Worm (Caenorhabditis elegans): Measurements from ENCODE around the gene M176.4.

Gene M176.4

ce11 chrII:9426076-9426475 is 7.9 kb downstream of the M176.4 start, which contains the start of gene M176.10:
TSS of gene M176.10 (minus strand) at chrII:9426176.
- TF ChIP-seq hnd-1 (tag; optimal IDR thresholded peaks at IDR 0.05) (no peak), flt-1 (GFP tag; IDR thresholded peaks at IDR 0.05) (no peak), aly-1 (tag; optimal IDR thresholded peaks at IDR 0.05) (no peak), ceh-13 (GFP tag; optimal IDR thresholded peaks at IDR 0.05) (no peak), B0310.2 (tag; optimal IDR thresholded peaks at IDR 0.05) (no peak), sea-1 (GFP tag; conservative IDR thresholded peaks at IDR 0.05) (no peak), hmbx-1 (tag; optimal IDR thresholded peaks at IDR 0.05) (no peak), ama-1 (optimal IDR thresholded peaks at IDR 0.05) (no peak), scrt-1 (GFP tag; IDR thresholded peaks at IDR 0.05) (no peak), tbx-37 (GFP tag; conservative IDR thresholded peaks at IDR 0.05) (no peak), tbx-11 (GFP tag; IDR thresholded peaks at IDR 0.05) (no peak), hmg-4 (GFP tag; optimal IDR thresholded peaks at IDR 0.05) (no peak), ets-7 (tag; optimal IDR thresholded peaks at IDR 0.05) (no peak), F13C5.2 (tag; optimal IDR thresholded peaks at IDR 0.05) (no peak), pes-1 (GFP tag; IDR thresholded peaks at IDR 0.05) (no peak), tra-4 (tag; optimal IDR thresholded peaks at IDR 0.05) (no peak), ceh-36 (tag; optimal IDR thresholded peaks at IDR 0.05) (no peak)

- TF ChIP-seq tbx-37 (GFP tag; conservative IDR thresholded peaks at IDR 0.05) (no peak), B0310.2 (tag; optimal IDR thresholded peaks at IDR 0.05) (no peak), hmbx-1 (tag; optimal IDR thresholded peaks at IDR 0.05) (no peak), sea-1 (GFP tag; conservative IDR thresholded peaks at IDR 0.05) (no peak), tra-4 (tag; optimal IDR thresholded peaks at IDR 0.05) (no peak), ama-1 (optimal IDR thresholded peaks at IDR 0.05) (no peak), tbx-11 (GFP tag; IDR thresholded peaks at IDR 0.05) (no peak), ets-7 (tag; optimal IDR thresholded peaks at IDR 0.05) (no peak), ceh-13 (GFP tag; optimal IDR thresholded peaks at IDR 0.05) (no peak), F13C5.2 (tag; optimal IDR thresholded peaks at IDR 0.05) (no peak), pes-1 (GFP tag; IDR thresholded peaks at IDR 0.05) (no peak), scrt-1 (GFP tag; IDR thresholded peaks at IDR 0.05) (no peak), aly-1 (tag; optimal IDR thresholded peaks at IDR 0.05) (no peak), hmg-4 (GFP tag; optimal IDR thresholded peaks at IDR 0.05) (no peak), flt-1 (GFP tag; IDR thresholded peaks at IDR 0.05) (no peak), hnd-1 (tag; optimal IDR thresholded peaks at IDR 0.05) (no peak), ceh-36 (tag; optimal IDR thresholded peaks at IDR 0.05) (no peak)
Measured at ce11 chrII:9427644-9428043, 9.5 kb downstream of the M176.4 start, which contains the start of gene M176.5. TSS of gene M176.5 (minus strand) at chrII:9427744.

- no peak for TF ChIP-seq flt-1 (GFP tag; IDR thresholded peaks at IDR 0.05)
- TF ChIP-seq tbx-37 (GFP tag; conservative IDR thresholded peaks at IDR 0.05): no peak
- TF ChIP-seq sea-1 (GFP tag; conservative IDR thresholded peaks at IDR 0.05): no peak
- no peak for TF ChIP-seq ets-7 (tag; optimal IDR thresholded peaks at IDR 0.05)
- TF ChIP-seq hmbx-1 (tag; optimal IDR thresholded peaks at IDR 0.05): no peak
- TF ChIP-seq scrt-1 (GFP tag; IDR thresholded peaks at IDR 0.05): no peak
- TF ChIP-seq ama-1 (optimal IDR thresholded peaks at IDR 0.05): no peak
- TF ChIP-seq tbx-11 (GFP tag; IDR thresholded peaks at IDR 0.05): no peak
- no peak for TF ChIP-seq B0310.2 (tag; optimal IDR thresholded peaks at IDR 0.05)
- no peak for TF ChIP-seq ceh-36 (tag; optimal IDR thresholded peaks at IDR 0.05)
- TF ChIP-seq aly-1 (tag; optimal IDR thresholded peaks at IDR 0.05): no peak
- no peak for TF ChIP-seq pes-1 (GFP tag; IDR thresholded peaks at IDR 0.05)
- TF ChIP-seq tra-4 (tag; optimal IDR thresholded peaks at IDR 0.05): no peak
- TF ChIP-seq ceh-13 (GFP tag; optimal IDR thresholded peaks at IDR 0.05): no peak
- TF ChIP-seq F13C5.2 (tag; optimal IDR thresholded peaks at IDR 0.05): no peak
- TF ChIP-seq hnd-1 (tag; optimal IDR thresholded peaks at IDR 0.05): no peak
- TF ChIP-seq hmg-4 (GFP tag; optimal IDR thresholded peaks at IDR 0.05): no peak
Measured at ce11 chrII:9431119-9431518, 13.0 kb downstream of the M176.4 start.

- no peak for TF ChIP-seq ets-7 (tag; optimal IDR thresholded peaks at IDR 0.05)
Measured at ce11 chrII:9433609-9434008, 15.4 kb downstream of the M176.4 start, which contains the start of gene kin-15. TSS of gene kin-15 (minus strand) at chrII:9433709.

- TF ChIP-seq sea-1 (GFP tag; conservative IDR thresholded peaks at IDR 0.05): no peak
- TF ChIP-seq ceh-36 (tag; optimal IDR thresholded peaks at IDR 0.05): no peak
- TF ChIP-seq pes-1 (GFP tag; IDR thresholded peaks at IDR 0.05): no peak
- TF ChIP-seq ets-7 (tag; optimal IDR thresholded peaks at IDR 0.05): no peak
- TF ChIP-seq hmbx-1 (tag; optimal IDR thresholded peaks at IDR 0.05): no peak
Measured at ce11 chrII:9436009-9436408, 17.8 kb downstream of the M176.4 start, which contains the start of gene kin-16. TSS of gene kin-16 (minus strand) at chrII:9436109.

ce11 chrII:9438227-9438626 is 20.1 kb downstream of the M176.4 start, which contains the start of gene chil-13:
TSS of gene chil-13 (minus strand) at chrII:9438327.
- TF ChIP-seq tbx-11 (GFP tag; IDR thresholded peaks at IDR 0.05) (no peak), scrt-1 (GFP tag; IDR thresholded peaks at IDR 0.05) (no peak), B0310.2 (tag; optimal IDR thresholded peaks at IDR 0.05) (no peak), ceh-36 (tag; optimal IDR thresholded peaks at IDR 0.05) (no peak), ama-1 (optimal IDR thresholded peaks at IDR 0.05) (no peak), pes-1 (GFP tag; IDR thresholded peaks at IDR 0.05) (no peak), F13C5.2 (tag; optimal IDR thresholded peaks at IDR 0.05) (no peak), sea-1 (GFP tag; conservative IDR thresholded peaks at IDR 0.05) (no peak)

ce11 chrII:9438853-9439252 is 20.7 kb downstream of the M176.4 start:
- no peak for TF ChIP-seq scrt-1 (GFP tag; IDR thresholded peaks at IDR 0.05)
- no peak for TF ChIP-seq hmbx-1 (tag; optimal IDR thresholded peaks at IDR 0.05)
- TF ChIP-seq ets-7 (tag; optimal IDR thresholded peaks at IDR 0.05): no peak
- TF ChIP-seq ceh-36 (tag; optimal IDR thresholded peaks at IDR 0.05): no peak
- TF ChIP-seq F13C5.2 (tag; optimal IDR thresholded peaks at IDR 0.05): no peak
- no peak for TF ChIP-seq sea-1 (GFP tag; conservative IDR thresholded peaks at IDR 0.05)
- TF ChIP-seq pes-1 (GFP tag; IDR thresholded peaks at IDR 0.05): no peak
- no peak for TF ChIP-seq hnd-1 (tag; optimal IDR thresholded peaks at IDR 0.05)
- TF ChIP-seq flt-1 (GFP tag; IDR thresholded peaks at IDR 0.05): no peak
- TF ChIP-seq B0310.2 (tag; optimal IDR thresholded peaks at IDR 0.05): no peak
- TF ChIP-seq aly-1 (tag; optimal IDR thresholded peaks at IDR 0.05): no peak
- no peak for TF ChIP-seq ama-1 (optimal IDR thresholded peaks at IDR 0.05)
- TF ChIP-seq tra-4 (tag; optimal IDR thresholded peaks at IDR 0.05): no peak
- no peak for TF ChIP-seq tbx-37 (GFP tag; conservative IDR thresholded peaks at IDR 0.05)
- TF ChIP-seq tbx-11 (GFP tag; IDR thresholded peaks at IDR 0.05): no peak
- no peak for TF ChIP-seq hmg-4 (GFP tag; optimal IDR thresholded peaks at IDR 0.05)
- no peak for TF ChIP-seq ceh-13 (GFP tag; optimal IDR thresholded peaks at IDR 0.05)

Data from whole organism, early embryonic.